Worm (Caenorhabditis elegans) whole organism, midembryonic: ENCODE measurements around the gene elpc-3.

Source experiments
- T22C8.4 ChIP-seq: fragments of 200-800 bp; sonication (Bioruptor generic); IDR thresholded peaks from 2 replicates; pipeline ENCODE4 v1.3.6; 2022; ENCODE audit warnings: missing genetic modification characterization, missing compliant biosample characterization
- cog-1 ChIP-seq: sonication (generic microtip); optimal IDR thresholded peaks from 2 replicates; lab custom pipeline; 2016; ENCODE audit warnings: missing genetic modification characterization, missing compliant biosample characterization
- flt-1 ChIP-seq: fragments of 200-800 bp; sonication (Bioruptor generic); IDR thresholded peaks from 2 replicates; pipeline ENCODE4 v1.3.6; 2022; ENCODE audit warnings: missing genetic modification characterization, missing compliant biosample characterization
- med-1 ChIP-seq: sonication (generic microtip); optimal IDR thresholded peaks from 2 replicates; lab custom pipeline; 2017; ENCODE audit warnings: missing genetic modification characterization, mild to moderate bottlenecking, missing compliant biosample characterization, antibody characterized with exemption, missing genetic modification reagents; ENCODE audit not compliant: insufficient read depth
- ref-1 ChIP-seq: fragments of 200-800 bp; sonication (Bioruptor generic); conservative IDR thresholded peaks from 2 replicates; pipeline ENCODE4 v1.3.6; 2022; ENCODE audit warnings: missing genetic modification reagents, missing genetic modification characterization, missing compliant biosample characterization
- tab-1 ChIP-seq: fragments of 200-800 bp; sonication (Bioruptor generic); IDR thresholded peaks from 2 replicates; pipeline ENCODE4 v1.3.6; 2022; ENCODE audit warnings: missing genetic modification characterization, missing compliant biosample characterization
- ztf-23 ChIP-seq: fragments of 200-800 bp; sonication (Bioruptor generic); IDR thresholded peaks from 2 replicates; pipeline ENCODE4 v1.3.6; 2022; ENCODE audit warnings: missing genetic modification reagents, missing genetic modification characterization, missing compliant biosample characterization
- ztf-29 ChIP-seq: fragments of 200-800 bp; sonication (Bioruptor generic); IDR thresholded peaks from 2 replicates; pipeline ENCODE4 v1.3.6; 2022; ENCODE audit warnings: missing genetic modification reagents, missing genetic modification characterization, missing compliant biosample characterization

ce11 chrV:12167653-12168052 is 13.6 kb downstream of the elpc-3 start, which contains the start of gene col-37:
- TF ChIP-seq T22C8.4 (no peak), cog-1 (tag; lab: Kevin White, UChicago) (no peak), tab-1 (GFP tag; lab: Robert Waterston, UW) (no peak), ztf-23 (no peak), ztf-29 (no peak), med-1 (GFP tag; lab: Kevin White, UChicago) (no peak), ref-1 (GFP tag; lab: Robert Waterston, UW) (no peak), flt-1 (GFP tag; lab: Robert Waterston, UW) (no peak)
